Fruit fly (Drosophila melanogaster): ENCODE results near the gene CG9427.

DNA sequence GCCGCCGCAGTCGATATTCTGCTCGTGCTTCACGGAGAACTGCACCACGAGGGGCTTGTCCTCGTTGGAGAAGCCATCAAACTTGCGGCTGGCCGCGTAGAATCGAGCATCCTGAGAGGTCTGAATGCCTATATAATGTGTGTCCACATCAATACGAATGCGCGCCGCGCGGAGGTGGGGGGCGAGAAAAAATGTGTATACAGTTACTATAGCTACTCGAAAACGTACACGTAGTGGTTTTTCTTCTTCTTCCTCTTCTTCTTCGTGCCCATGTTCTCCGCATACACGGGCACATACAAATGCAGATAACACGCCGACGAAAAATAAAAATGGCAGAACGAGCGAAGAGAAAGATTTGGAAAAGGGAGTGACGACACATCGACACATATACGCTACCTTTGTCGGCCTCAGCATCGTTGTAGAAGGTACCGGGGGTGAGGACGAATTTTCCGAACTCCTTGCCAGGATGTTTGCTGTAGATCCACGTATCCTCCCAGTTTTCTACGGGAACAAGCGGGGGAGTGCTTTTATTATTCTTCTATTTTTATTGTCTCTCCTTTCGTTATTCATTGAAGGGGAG lies 3.4 kb upstream of the CG9427 start:
- TF ChIP-seq Vsx2 (GFP tag; optimal IDR thresholded peaks at IDR 0.05; ENCODE audit: partially characterized antibody), result no peak
- TF ChIP-seq psq (GFP tag; optimal IDR thresholded peaks at IDR 0.05), result peak; percentile 88
- no peak for TF ChIP-seq Sp1 (GFP tag; optimal IDR thresholded peaks at IDR 0.05)
- no peak for TF ChIP-seq br (GFP tag; optimal IDR thresholded peaks at IDR 0.05)

Measured in whole organism, wandering third instar larva.